Worm (Caenorhabditis elegans): ENCODE measurements around the gene dhs-29.
"Not testable (repeated sequence)": the region's sequence is repeated elsewhere in the genome, so short reads cannot be mapped to it uniquely, and the experiment has no call there.

The dhs-29 gene

ce11 chrX:7664819-7665218 is at the start of gene dhs-29:
TSS of gene dhs-29 (minus strand) at chrX:7664919.
- not testable (repeated sequence) for TF ChIP-seq unc-62 (GFP tag; optimal IDR thresholded peaks at IDR 0.05)

- no peak for TF ChIP-seq unc-62 (GFP tag; optimal IDR thresholded peaks at IDR 0.05)
Observed at ce11 chrX:7712887-7713286, 48.2 kb upstream of the dhs-29 start.

- TF ChIP-seq unc-62 (GFP tag; optimal IDR thresholded peaks at IDR 0.05) = no peak
Observed at ce11 chrX:7710643-7711042, 45.9 kb upstream of the dhs-29 start, which contains the start of gene K09F5.4. TSS of gene K09F5.4 (minus strand) at chrX:7710743.

- TF ChIP-seq unc-62 (GFP tag; optimal IDR thresholded peaks at IDR 0.05) = no peak
Observed at ce11 chrX:7710187-7710586, 45.5 kb upstream of the dhs-29 start.

- TF ChIP-seq unc-62 (GFP tag; optimal IDR thresholded peaks at IDR 0.05) = no peak
Observed at ce11 chrX:7707031-7707430, 42.3 kb upstream of the dhs-29 start, which contains the start of gene kvs-1. TSS of gene kvs-1 (minus strand) at chrX:7707131.

- TF ChIP-seq unc-62 (GFP tag; optimal IDR thresholded peaks at IDR 0.05) = no peak
Observed at ce11 chrX:7703863-7704262, 39.1 kb upstream of the dhs-29 start.

ce11 chrX:7689570-7689969 is 24.9 kb upstream of the dhs-29 start:
- TF ChIP-seq unc-62 (GFP tag; optimal IDR thresholded peaks at IDR 0.05) = no peak

ce11 chrX:7689119-7689518 is 24.4 kb upstream of the dhs-29 start, which contains the start of gene clik-2:
TSS of gene clik-2 (minus strand) at chrX:7689219.
- no peak for TF ChIP-seq unc-62 (GFP tag; optimal IDR thresholded peaks at IDR 0.05)

- TF ChIP-seq unc-62 (GFP tag; optimal IDR thresholded peaks at IDR 0.05) = no peak
Observed at ce11 chrX:7681965-7682946, 17.5 kb upstream of the dhs-29 start, which contains the start of gene unc-18. TSS of gene unc-18 (plus strand) at chrX:7682896.

DNA sequence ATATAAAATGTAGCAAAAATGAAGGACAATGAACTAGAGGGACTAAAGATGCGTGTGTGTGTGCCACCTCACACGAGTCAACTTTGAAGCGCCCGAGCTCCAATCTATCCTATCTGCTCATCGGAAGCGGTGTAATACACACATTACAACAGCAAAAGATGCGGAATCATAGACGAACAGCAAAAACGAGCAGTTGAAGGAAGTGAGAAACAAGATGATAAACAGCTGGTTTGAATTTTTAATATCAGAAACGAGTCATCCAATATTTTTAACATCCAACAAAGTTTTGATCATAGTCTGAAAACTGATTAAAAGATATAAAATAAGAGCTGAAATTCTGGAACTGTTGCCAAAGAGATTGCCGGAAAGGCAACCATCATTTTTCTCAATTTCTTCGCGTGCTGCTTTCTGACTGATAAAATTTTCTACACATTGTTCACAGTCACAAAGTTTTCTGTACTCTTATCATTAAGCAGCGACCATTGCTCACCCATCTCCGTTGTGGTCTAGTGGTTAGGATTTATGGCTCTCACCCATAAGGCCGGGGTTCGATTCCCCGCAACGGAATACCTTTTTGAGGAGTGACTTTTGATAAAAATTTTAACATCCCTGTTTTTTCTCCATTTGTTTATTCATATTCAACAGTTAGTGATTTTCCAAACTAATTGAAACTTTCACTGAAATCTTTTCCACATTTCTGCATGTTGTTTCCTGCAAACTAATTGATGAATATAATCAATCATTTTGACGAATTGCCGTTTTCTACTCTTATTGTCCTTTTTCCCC is 16.0 kb upstream of the dhs-29 start, which contains the start of gene stn-2:
TSS of gene stn-2 (minus strand) at position 75 of the 786 bp plus-strand sequence.
- TF ChIP-seq unc-62 (GFP tag; optimal IDR thresholded peaks at IDR 0.05) = no peak

DNA sequence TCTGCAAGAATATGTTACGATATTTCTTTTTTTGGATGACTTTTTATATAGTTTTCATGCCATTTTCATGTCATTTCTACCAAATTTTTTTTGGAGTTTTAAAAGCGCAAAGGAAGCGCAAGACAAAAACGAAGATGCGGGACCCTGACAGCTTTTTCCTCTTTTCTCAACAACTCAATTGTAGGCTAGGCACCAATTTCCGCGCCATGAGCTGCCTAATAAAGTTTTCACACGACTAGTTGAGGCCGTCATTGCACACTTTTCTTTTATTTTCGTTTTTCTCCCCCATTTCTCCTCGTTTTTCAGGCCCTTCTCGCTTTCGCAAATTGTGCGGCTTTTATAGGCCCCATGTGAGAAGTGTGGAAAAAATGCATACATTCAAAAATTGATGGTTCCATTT is 15.1 kb upstream of the dhs-29 start:
- TF ChIP-seq unc-62 (GFP tag; optimal IDR thresholded peaks at IDR 0.05) = no peak

ce11 chrX:7678437-7679139 is 13.9 kb upstream of the dhs-29 start:
- TF ChIP-seq unc-62 (GFP tag; optimal IDR thresholded peaks at IDR 0.05) = no peak

DNA sequence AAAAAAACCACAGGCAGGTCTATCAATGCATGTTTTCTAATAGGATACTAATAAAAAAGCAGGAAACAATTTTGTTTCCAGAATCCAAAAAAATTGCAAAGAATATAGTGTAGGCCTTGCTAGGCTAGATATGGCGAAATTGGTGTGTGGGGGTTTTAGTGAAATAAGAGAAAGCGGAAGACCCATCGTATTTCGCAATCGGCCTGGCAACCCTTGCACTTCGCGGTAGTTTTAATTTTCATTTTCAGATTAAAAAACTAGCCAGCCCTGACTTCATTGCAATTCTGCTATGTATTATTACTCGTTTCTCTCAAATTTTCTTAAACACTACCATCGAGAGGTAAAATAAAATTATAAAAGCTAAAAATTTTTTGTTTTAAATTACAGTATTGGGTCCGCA is 10.2 kb upstream of the dhs-29 start:
- no peak for TF ChIP-seq unc-62 (GFP tag; optimal IDR thresholded peaks at IDR 0.05)

- TF ChIP-seq unc-62 (GFP tag; optimal IDR thresholded peaks at IDR 0.05) = no peak
Observed at ce11 chrX:7672693-7673092, 8.0 kb upstream of the dhs-29 start, which contains the start of gene F27D9.2. TSS of gene F27D9.2 (plus strand) at chrX:7672993.

DNA sequence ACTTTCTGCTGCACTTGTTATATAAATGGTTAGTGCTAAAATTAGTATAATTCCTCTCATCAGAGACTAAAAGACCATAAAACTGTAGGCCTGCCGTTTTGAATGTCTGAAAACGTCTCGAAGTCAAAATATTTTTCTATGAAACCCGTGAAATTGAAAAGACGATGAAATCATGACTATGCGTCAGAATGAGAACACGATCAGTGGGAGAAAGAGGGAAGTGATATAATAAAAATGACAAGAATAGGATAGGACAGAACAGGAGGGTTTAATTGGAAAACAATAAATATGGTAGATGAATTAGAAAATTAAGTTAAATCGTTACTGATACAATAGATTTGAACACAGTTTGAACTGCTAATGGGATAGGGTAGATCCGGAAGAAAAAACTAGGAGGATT is 5.9 kb upstream of the dhs-29 start, which contains the start of gene F27D9.7:
TSS of gene F27D9.7 (minus strand) at position 101 of the 400 bp plus-strand sequence.
- no peak for TF ChIP-seq unc-62 (GFP tag; optimal IDR thresholded peaks at IDR 0.05)
